Fruit fly (Drosophila melanogaster) whole organism, embryonic: ENCODE data around the gene Ppt1.

Experiments used
- Atf-2 ChIP-seq: fragments of 200-800 bp; sonication (Bioruptor generic); optimal IDR thresholded peaks from 2 replicates; lab custom pipeline; 2016; ENCODE audit warnings: missing biosample characterization, missing genetic modification characterization
- Atf6 ChIP-seq: fragments of 200-800 bp; sonication (Bioruptor generic); IDR thresholded peaks from 2 replicates; pipeline ENCODE4 v1.3.6; 2022; ENCODE audit warnings: missing biosample characterization, missing genetic modification characterization
- CG10267 ChIP-seq: fragments of 200-800 bp; sonication (Bioruptor generic); optimal IDR thresholded peaks from 2 replicates; lab custom pipeline; 2018; ENCODE audit warnings: missing biosample characterization, mild to moderate bottlenecking, missing genetic modification characterization, moderate library complexity
- CG10321 ChIP-seq: fragments of 200-800 bp; sonication (Bioruptor generic); IDR thresholded peaks from 2 replicates; pipeline ENCODE4 v1.3.6; 2022; ENCODE audit warnings: missing biosample characterization, missing genetic modification characterization
- CG10565 ChIP-seq: fragments of 200-800 bp; sonication (Bioruptor generic); optimal IDR thresholded peaks from 3 replicates; lab custom pipeline; 2016; ENCODE audit warnings: missing biosample characterization, mild to moderate bottlenecking, missing genetic modification characterization
- CG1233 ChIP-seq: fragments of 200-800 bp; sonication (Bioruptor generic); optimal IDR thresholded peaks from 4 replicates; lab custom pipeline; 2018; ENCODE audit warnings: missing biosample characterization, mild to moderate bottlenecking, missing genetic modification characterization
- CG15073 ChIP-seq: fragments of 200-800 bp; sonication (Bioruptor generic); optimal IDR thresholded peaks from 2 replicates; lab custom pipeline; 2016; ENCODE audit warnings: missing biosample characterization, missing genetic modification characterization
- CG1602 ChIP-seq: fragments of 200-800 bp; sonication (Bioruptor generic); optimal IDR thresholded peaks from 3 replicates; lab custom pipeline; 2016; ENCODE audit warnings: missing biosample characterization, missing genetic modification characterization
- CG16815 ChIP-seq: fragments of 200-800 bp; sonication (Bioruptor generic); optimal IDR thresholded peaks from 3 replicates; lab custom pipeline; 2017; ENCODE audit warnings: missing biosample characterization, mild to moderate bottlenecking, missing genetic modification characterization
- CG17186 ChIP-seq: fragments of 200-800 bp; sonication (Bioruptor generic); optimal IDR thresholded peaks from 3 replicates; lab custom pipeline; 2017; ENCODE audit warnings: missing biosample characterization, missing genetic modification reagents, missing genetic modification characterization
- CG17359 ChIP-seq: fragments of 200-800 bp; sonication (Bioruptor generic); optimal IDR thresholded peaks from 3 replicates; lab custom pipeline; 2018; ENCODE audit warnings: missing biosample characterization, mild to moderate bottlenecking, missing genetic modification characterization, moderate library complexity
- CG17802 ChIP-seq: fragments of 200-800 bp; sonication (Bioruptor generic); optimal IDR thresholded peaks from 2 replicates; lab custom pipeline; 2018; ENCODE audit warnings: missing biosample characterization, mild to moderate bottlenecking, missing genetic modification characterization, moderate library complexity
- CG17829 ChIP-seq: fragments of 200-800 bp; optimal IDR thresholded peaks from 2 replicates; lab custom pipeline; 2019; ENCODE audit warnings: missing biosample characterization, mild to moderate bottlenecking, missing genetic modification characterization, moderate library complexity
- CG3065 ChIP-seq: fragments of 200-800 bp; sonication (Bioruptor generic); optimal IDR thresholded peaks from 2 replicates; lab custom pipeline; 2016; ENCODE audit warnings: missing biosample characterization, missing genetic modification characterization
- CG34376 ChIP-seq: fragments of 200-800 bp; sonication (Bioruptor generic); optimal IDR thresholded peaks from 2 replicates; lab custom pipeline; 2018; ENCODE audit warnings: missing biosample characterization, mild to moderate bottlenecking, missing genetic modification characterization
- CG4328 ChIP-seq: fragments of 200-800 bp; sonication (Bioruptor generic); optimal IDR thresholded peaks from 3 replicates; lab custom pipeline; 2017; ENCODE audit warnings: missing biosample characterization, missing genetic modification reagents, missing genetic modification characterization
- CG4707 ChIP-seq: fragments of 200-800 bp; sonication (Bioruptor generic); optimal IDR thresholded peaks from 2 replicates; lab custom pipeline; 2018; ENCODE audit warnings: missing biosample characterization, mild to moderate bottlenecking, missing genetic modification characterization, moderate library complexity
- CG4820 ChIP-seq: fragments of 200-800 bp; sonication (Bioruptor generic); optimal IDR thresholded peaks from 3 replicates; lab custom pipeline; 2016; ENCODE audit warnings: missing biosample characterization, missing genetic modification characterization
- Chrac-16 ChIP-seq: fragments of 200-800 bp; sonication (Bioruptor generic); optimal IDR thresholded peaks from 3 replicates; lab custom pipeline; 2016; ENCODE audit warnings: missing biosample characterization, missing genetic modification characterization
- D ChIP-seq, 2 experiments: fragments of 200-800 bp in 1 of 2; fragments of >200 bp in 1 of 2; sonication (Bioruptor generic) in 1 of 2; optimal IDR thresholded peaks; 2 replicates in 1 of 2; 3 replicates in 1 of 2; lab custom pipeline; 2017; ENCODE audit warnings: mild to moderate bottlenecking in 1 of 2, missing biosample characterization in 1 of 2, missing genetic modification characterization in 1 of 2, missing genetic modification reagents in 1 of 2
- D19A ChIP-seq: fragments of 200-800 bp; optimal IDR thresholded peaks from 3 replicates; lab custom pipeline; 2019; ENCODE audit warnings: missing biosample characterization, mild to moderate bottlenecking, missing genetic modification characterization, moderate library complexity
- Eip74EF ChIP-seq, 2 experiments: fragments of 200-800 bp in 1 of 2; fragments of >200 bp in 1 of 2; sonication (Bioruptor generic) in 1 of 2; optimal IDR thresholded peaks; 2 replicates each; lab custom pipeline; 2017 to 2019; ENCODE audit warnings: missing biosample characterization in 2 of 2, missing genetic modification characterization in 2 of 2, mild to moderate bottlenecking in 1 of 2, moderate library complexity in 1 of 2
- H2.0 ChIP-seq: fragments of 200-800 bp; sonication (Bioruptor generic); IDR thresholded peaks from 2 replicates; pipeline ENCODE4 v1.3.6; 2022; ENCODE audit warnings: missing biosample characterization, missing genetic modification characterization
- Hmr ChIP-seq: fragments of 200-800 bp; sonication (Bioruptor generic); optimal IDR thresholded peaks from 3 replicates; lab custom pipeline; 2017; ENCODE audit warnings: mild to moderate bottlenecking, missing biosample characterization, missing genetic modification reagents, missing genetic modification characterization
- Med ChIP-seq: fragments of 200-800 bp; sonication (Bioruptor generic); peaks from one replicate; lab custom pipeline; 2016; ENCODE audit warnings: missing biosample characterization, missing genetic modification characterization, mild to moderate bottlenecking, inconsistent platforms, moderate library complexity
- Mes4 ChIP-seq: fragments of 200-800 bp; sonication (Bioruptor generic); optimal IDR thresholded peaks from 2 replicates; lab custom pipeline; 2016; ENCODE audit warnings: missing biosample characterization, missing genetic modification characterization
- Spps ChIP-seq: fragments of 200-800 bp; sonication (Bioruptor generic); optimal IDR thresholded peaks from 2 replicates; lab custom pipeline; 2018; ENCODE audit warnings: missing biosample characterization, mild to moderate bottlenecking, missing genetic modification characterization
- Trl ChIP-seq, 3 experiments: fragments of >200 bp in 2 of 3; fragments of 200-800 bp in 1 of 3; sonication (Bioruptor generic) in 1 of 3; optimal IDR thresholded peaks; 2 replicates in 1 of 3; 3 replicates in 2 of 3; lab custom pipeline; 2016 to 2017; ENCODE audit warnings: missing biosample characterization in 1 of 3, missing genetic modification characterization in 1 of 3
- bbx ChIP-seq: fragments of 200-800 bp; sonication (Bioruptor generic); IDR thresholded peaks from 2 replicates; pipeline ENCODE4 v1.3.6; 2022; ENCODE audit warnings: missing biosample characterization, missing genetic modification characterization; ENCODE audit not compliant: partially characterized antibody
- chinmo ChIP-seq: fragments of 200-800 bp; sonication (Bioruptor generic); IDR thresholded peaks from 4 replicates; pipeline ENCODE4 v1.3.6; 2022; ENCODE audit warnings: missing biosample characterization, missing genetic modification characterization; ENCODE audit not compliant: partially characterized antibody
- dysf ChIP-seq: fragments of 200-800 bp; sonication (Bioruptor generic); IDR thresholded peaks from 3 replicates; pipeline ENCODE4 v1.3.6; 2022; ENCODE audit warnings: missing biosample characterization, missing genetic modification characterization
- gcm2 ChIP-seq: fragments of 200-800 bp; sonication (Bioruptor generic); optimal IDR thresholded peaks from 2 replicates; lab custom pipeline; 2016; ENCODE audit warnings: missing biosample characterization, missing genetic modification characterization
- gsb ChIP-seq: fragments of 200-800 bp; sonication (Bioruptor generic); IDR thresholded peaks from 2 replicates; pipeline ENCODE4 v1.3.6; 2022; ENCODE audit warnings: missing biosample characterization, missing genetic modification characterization
- inv ChIP-seq: fragments of 200-800 bp; sonication (Bioruptor generic); IDR thresholded peaks from 2 replicates; pipeline ENCODE4 v1.3.6; 2022; ENCODE audit warnings: missing biosample characterization, missing genetic modification characterization; ENCODE audit not compliant: partially characterized antibody
- kay ChIP-seq: fragments of 200-800 bp; sonication (Bioruptor generic); optimal IDR thresholded peaks from 2 replicates; lab custom pipeline; 2016; ENCODE audit warnings: missing biosample characterization, missing genetic modification characterization
- nau ChIP-seq: fragments of 200-800 bp; sonication (Bioruptor generic); optimal IDR thresholded peaks from 3 replicates; lab custom pipeline; 2017; ENCODE audit warnings: missing biosample characterization, mild to moderate bottlenecking, missing genetic modification characterization, missing genetic modification reagents
- pan ChIP-seq, 4 experiments: fragments of >200 bp in 3 of 4; fragments of 200-800 bp in 1 of 4; sonication (Bioruptor generic) in 1 of 4; optimal IDR thresholded peaks in 3 of 4; IDR thresholded peaks in 1 of 4; 2 replicates each; pipeline versions ENCODE4 v1.3.6 to Lab custom; 2017 to 2022; ENCODE audit warnings: missing biosample characterization in 2 of 4, missing genetic modification characterization in 2 of 4, mixed read lengths in 1 of 4
- peb ChIP-seq: fragments of 200-800 bp; sonication (Bioruptor generic); IDR thresholded peaks from 2 replicates; pipeline ENCODE4 v1.3.6; 2022; ENCODE audit warnings: missing biosample characterization, missing genetic modification characterization
- salm ChIP-seq: fragments of 200-800 bp; sonication (Bioruptor generic); optimal IDR thresholded peaks from 2 replicates; lab custom pipeline; 2018; ENCODE audit warnings: missing biosample characterization, mild to moderate bottlenecking, missing genetic modification characterization
- slbo ChIP-seq: fragments of 200-800 bp; sonication (Bioruptor generic); IDR thresholded peaks from 2 replicates; pipeline ENCODE4 v1.3.6; 2022; ENCODE audit warnings: missing biosample characterization, missing genetic modification characterization
- sug ChIP-seq: fragments of 200-800 bp; optimal IDR thresholded peaks from 2 replicates; lab custom pipeline; 2019; ENCODE audit warnings: missing biosample characterization, mild to moderate bottlenecking, missing genetic modification characterization, moderate library complexity
- tll ChIP-seq, 2 experiments: fragments of 200-800 bp in 1 of 2; fragments of >200 bp in 1 of 2; sonication (Bioruptor generic) in 1 of 2; optimal IDR thresholded peaks; 2 replicates each; lab custom pipeline; 2017 to 2019; ENCODE audit warnings: missing biosample characterization in 2 of 2, missing genetic modification characterization in 2 of 2, mild to moderate bottlenecking in 1 of 2, moderate library complexity in 1 of 2
- tna ChIP-seq: fragments of 200-800 bp; sonication (Bioruptor generic); IDR thresholded peaks from 2 replicates; pipeline ENCODE4 v1.3.6; 2022; ENCODE audit warnings: missing biosample characterization, missing genetic modification characterization; ENCODE audit not compliant: partially characterized antibody
- trh ChIP-seq: fragments of 200-800 bp; sonication (Bioruptor generic); optimal IDR thresholded peaks from 2 replicates; lab custom pipeline; 2016; ENCODE audit warnings: missing biosample characterization, missing genetic modification characterization
- unpg ChIP-seq: fragments of 200-800 bp; sonication (Bioruptor generic); optimal IDR thresholded peaks from 3 replicates; lab custom pipeline; 2018; ENCODE audit warnings: missing biosample characterization, mild to moderate bottlenecking, missing genetic modification characterization, moderate library complexity
- vfl ChIP-seq: fragments of 200-800 bp; sonication (Bioruptor generic); optimal IDR thresholded peaks from 2 replicates; lab custom pipeline; 2016; ENCODE audit warnings: missing biosample characterization, missing genetic modification characterization
- zf30C ChIP-seq: fragments of 200-800 bp; sonication (Bioruptor generic); optimal IDR thresholded peaks from 3 replicates; lab custom pipeline; 2018; ENCODE audit warnings: missing biosample characterization, mild to moderate bottlenecking, missing genetic modification characterization
- zfh1 ChIP-seq: fragments of 200-800 bp; sonication (Bioruptor generic); IDR thresholded peaks from 3 replicates; pipeline ENCODE4 v1.3.6; 2022; ENCODE audit warnings: missing biosample characterization, missing genetic modification characterization

Gene Ppt1

dm6 chrX:8723393-8723987 lies 33.5 kb upstream of the Ppt1 start (continued):
- TF ChIP-seq CG17802 (tag; lab: Kevin White, UChicago) (no peak), CG34376 (no peak), CG10565 (no peak), salm (no peak), trh (GFP tag; lab: Kevin White, UChicago) (no peak), Eip74EF (GFP tag; optimal IDR thresholded peaks at IDR 0.05; lab: Kevin White, UChicago) (no peak), sug (tag; lab: Kevin White, UChicago) (no peak), CG1602 (GFP tag; lab: Kevin White, UChicago) (no peak), CG15073 (no peak), Trl (optimal IDR thresholded peaks at IDR 0.05; lab: Kevin White, UChicago) (no peak), Trl (GFP tag; optimal IDR thresholded peaks at IDR 0.05; lab: Kevin White, UChicago) (no peak), Chrac-16 (no peak), CG10321 (no peak), kay (no peak), CG17186 (GFP tag; lab: Kevin White, UChicago) (no peak), CG4707 (GFP tag; lab: Kevin White, UChicago) (no peak), CG10267 (peak; percentile 19), dysf (GFP tag; lab: Robert Waterston, UW) (no peak), gsb (GFP tag; lab: Robert Waterston, UW) (no peak), tna (GFP tag; lab: Robert Waterston, UW) (no peak), vfl (no peak), CG1233 (GFP tag; lab: Kevin White, UChicago) (no peak), slbo (no peak), peb (GFP tag; lab: Robert Waterston, UW) (no peak), Mes4 (no peak), D19A (tag; lab: Kevin White, UChicago) (peak; percentile 26), bbx (no peak), CG17829 (tag; lab: Kevin White, UChicago) (peak; percentile 23), gcm2 (no peak), zfh1 (GFP tag; lab: Robert Waterston, UW) (0 out of 3 replicates have a peak, but pooled peaks have one; percentile 7), pan (optimal IDR thresholded peaks at IDR 0.05; lab: Kevin White, UChicago) (no peak), pan (GFP tag; optimal IDR thresholded peaks at IDR 0.05 in 1 of 2, IDR thresholded peaks at IDR 0.05 in 1 of 2) (no peak), CG16815 (GFP tag; lab: Kevin White, UChicago) (no peak), Atf6 (no peak), zf30C (GFP tag; lab: Kevin White, UChicago) (no peak), Atf-2 (GFP tag; lab: Kevin White, UChicago) (no peak), H2.0 (GFP tag; lab: Robert Waterston, UW) (no peak), unpg (GFP tag; lab: Kevin White, UChicago) (peak; percentile 20), inv (GFP tag; lab: Robert Waterston, UW) (no peak), tll (GFP tag; optimal IDR thresholded peaks at IDR 0.05; lab: Kevin White, UChicago) (no peak), CG4820 (GFP tag; lab: Kevin White, UChicago) (no peak), Med (GFP tag; lab: Kevin White, UChicago) (no peak), Hmr (GFP tag; lab: Kevin White, UChicago) (no peak), CG17359 (tag; lab: Kevin White, UChicago) (no peak), CG4328 (GFP tag; lab: Kevin White, UChicago) (no peak), D (optimal IDR thresholded peaks at IDR 0.05; lab: Kevin White, UChicago) (no peak), D (GFP tag; optimal IDR thresholded peaks at IDR 0.05; lab: Kevin White, UChicago) (peak; percentile 3), CG3065 (GFP tag; lab: Kevin White, UChicago) (no peak), Spps (tag; lab: Kevin White, UChicago) (no peak), chinmo (GFP tag; lab: Robert Waterston, UW) (no peak), nau (GFP tag; lab: Kevin White, UChicago) (no peak)
